Fruit fly (Drosophila melanogaster) whole organism, adult: ENCODE data around the gene SoYb.

Experiments used
- CG11617 ChIP-seq: fragments of 200-800 bp; sonication (Bioruptor generic); optimal IDR thresholded peaks from 2 replicates; lab custom pipeline; 2017; ENCODE audit warnings: mild to moderate bottlenecking, missing biosample characterization, missing genetic modification reagents, missing genetic modification characterization
- CG12768 ChIP-seq: fragments of 200-800 bp; sonication (Bioruptor generic); optimal IDR thresholded peaks from 2 replicates; lab custom pipeline; 2017; ENCODE audit warnings: missing biosample characterization, missing genetic modification characterization, mild to moderate bottlenecking, moderate library complexity, missing genetic modification reagents
- CG14711 ChIP-seq: fragments of 200-800 bp; sonication (Bioruptor generic); optimal IDR thresholded peaks from 2 replicates; lab custom pipeline; 2018; ENCODE audit warnings: missing biosample characterization, mild to moderate bottlenecking, missing genetic modification characterization, moderate library complexity
- CG1620 ChIP-seq: fragments of 200-800 bp; sonication (Bioruptor generic); optimal IDR thresholded peaks from 2 replicates; lab custom pipeline; 2016; ENCODE audit warnings: missing biosample characterization, missing genetic modification characterization
- CG33017 ChIP-seq: fragments of 200-800 bp; sonication (Bioruptor generic); optimal IDR thresholded peaks from 2 replicates; lab custom pipeline; 2018; ENCODE audit warnings: missing biosample characterization, mild to moderate bottlenecking, missing genetic modification characterization, moderate library complexity
- CG5204 ChIP-seq: fragments of 200-800 bp; sonication (Bioruptor generic); optimal IDR thresholded peaks from 2 replicates; lab custom pipeline; 2016; ENCODE audit warnings: missing biosample characterization, missing genetic modification characterization
- CG7045 ChIP-seq: fragments of 200-800 bp; sonication (Bioruptor generic); optimal IDR thresholded peaks from 2 replicates; lab custom pipeline; 2017; ENCODE audit warnings: missing biosample characterization, mild to moderate bottlenecking, missing genetic modification characterization
- CG7101 ChIP-seq: fragments of 200-800 bp; sonication (Bioruptor generic); optimal IDR thresholded peaks from 2 replicates; lab custom pipeline; 2018; ENCODE audit warnings: missing biosample characterization, mild to moderate bottlenecking, missing genetic modification characterization, moderate library complexity
- Clk ChIP-seq: fragments of 200-800 bp; sonication (Bioruptor generic); optimal IDR thresholded peaks from 2 replicates; lab custom pipeline; 2017; ENCODE audit warnings: missing biosample characterization, missing genetic modification characterization
- Crg-1 ChIP-seq: fragments of 200-800 bp; sonication (Bioruptor generic); optimal IDR thresholded peaks from 2 replicates; lab custom pipeline; 2016; ENCODE audit warnings: missing biosample characterization, missing genetic modification characterization
- Hr96 ChIP-seq: fragments of 200-800 bp; sonication (Bioruptor generic); optimal IDR thresholded peaks from 2 replicates; lab custom pipeline; 2016; ENCODE audit warnings: missing biosample characterization, missing genetic modification characterization
- Mnt ChIP-seq: fragments of 200-800 bp; sonication (Bioruptor generic); optimal IDR thresholded peaks from 2 replicates; lab custom pipeline; 2016; ENCODE audit warnings: missing biosample characterization, mild to moderate bottlenecking, missing genetic modification characterization
- bab1 ChIP-seq: fragments of 200-800 bp; sonication (Bioruptor generic); optimal IDR thresholded peaks from 3 replicates; lab custom pipeline; 2019; ENCODE audit warnings: missing biosample characterization, mild to moderate bottlenecking, missing genetic modification characterization, moderate library complexity
- cic ChIP-seq: fragments of 200-800 bp; sonication (Bioruptor generic); optimal IDR thresholded peaks from 2 replicates; lab custom pipeline; 2017; ENCODE audit warnings: missing biosample characterization, mild to moderate bottlenecking, missing genetic modification characterization, moderate library complexity
- cnc ChIP-seq, 2 experiments: fragments of >200 bp; optimal IDR thresholded peaks; 2 replicates each; lab custom pipeline; 2017
- kay ChIP-seq: fragments of 200-800 bp; sonication (Bioruptor generic); peaks from one replicate; lab custom pipeline; 2016; ENCODE audit warnings: missing biosample characterization, missing genetic modification characterization, borderline replicate concordance
- ovo ChIP-seq: fragments of 200-800 bp; sonication (Bioruptor generic); optimal IDR thresholded peaks from 2 replicates; lab custom pipeline; 2016; ENCODE audit warnings: missing biosample characterization, missing genetic modification characterization
- pad ChIP-seq: fragments of 200-800 bp; sonication (Bioruptor generic); optimal IDR thresholded peaks from 3 replicates; lab custom pipeline; 2017; ENCODE audit warnings: missing biosample characterization, missing genetic modification characterization, mild to moderate bottlenecking, moderate library complexity, missing genetic modification reagents
- tj ChIP-seq: fragments of 200-800 bp; sonication (Bioruptor generic); optimal IDR thresholded peaks from 3 replicates; lab custom pipeline; 2017; ENCODE audit warnings: missing biosample characterization, mild to moderate bottlenecking, missing genetic modification characterization, moderate library complexity
- toe ChIP-seq: fragments of 200-800 bp; sonication (Bioruptor generic); optimal IDR thresholded peaks from 2 replicates; lab custom pipeline; 2016; ENCODE audit warnings: missing biosample characterization, missing genetic modification characterization

The SoYb gene

DNA sequence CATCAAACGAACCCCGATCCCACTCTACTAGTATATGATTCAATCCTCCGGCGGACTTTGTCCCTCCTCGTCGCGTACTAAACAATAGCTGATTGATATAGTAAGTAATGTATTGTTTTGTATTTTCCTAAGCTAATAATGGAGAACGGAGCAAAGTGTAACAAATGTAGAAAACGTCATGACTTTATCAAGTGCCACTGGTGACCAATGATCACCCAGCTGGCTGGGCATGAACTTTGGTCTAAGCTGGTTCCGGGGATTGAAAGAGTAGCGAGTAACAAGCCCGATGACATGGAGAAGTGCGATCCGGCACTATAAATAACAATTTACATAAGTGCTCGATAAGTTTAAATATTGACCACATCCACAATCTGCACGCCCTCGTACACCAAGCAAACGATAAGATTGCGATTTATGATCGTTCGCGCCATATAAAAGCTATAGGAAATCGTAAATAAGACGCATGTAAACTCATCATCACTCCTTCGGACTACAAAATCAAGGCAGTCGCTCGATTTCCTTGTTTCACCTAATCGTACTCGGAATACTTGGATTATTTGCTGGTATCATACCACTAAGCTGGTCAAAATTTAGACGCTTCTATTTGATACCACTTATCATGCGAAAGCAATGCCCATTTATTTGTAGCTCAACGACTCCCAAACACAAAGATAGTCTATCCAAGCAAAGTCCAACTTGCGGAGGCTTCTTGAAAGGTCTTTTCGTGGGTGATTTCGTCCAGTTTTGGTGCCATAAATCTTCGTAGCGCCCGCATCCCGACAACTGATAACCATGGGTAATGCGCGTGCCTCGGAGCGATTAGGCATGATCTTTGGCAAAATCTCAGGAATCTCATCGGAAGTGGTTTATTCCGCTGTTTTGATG, 53.1 kb downstream of the SoYb start:
- TF ChIP-seq cic (GFP tag; lab: Kevin White, UChicago) (peak; percentile 19), ovo (GFP tag; lab: Kevin White, UChicago) (no peak), Clk (GFP tag; lab: Kevin White, UChicago) (no peak), CG7045 (GFP tag; lab: Kevin White, UChicago) (peak; percentile 0), CG5204 (no peak), bab1 (no peak), CG33017 (no peak), kay (GFP tag; lab: Kevin White, UChicago) (no peak), Mnt (GFP tag; lab: Kevin White, UChicago) (no peak), CG7101 (tag; lab: Kevin White, UChicago) (no peak), CG12768 (peak; percentile 72), Crg-1 (GFP tag; lab: Kevin White, UChicago) (no peak), tj (GFP tag; lab: Kevin White, UChicago) (no peak), CG11617 (GFP tag; lab: Kevin White, UChicago) (no peak), CG14711 (no peak), toe (GFP tag; lab: Kevin White, UChicago) (no peak)

DNA sequence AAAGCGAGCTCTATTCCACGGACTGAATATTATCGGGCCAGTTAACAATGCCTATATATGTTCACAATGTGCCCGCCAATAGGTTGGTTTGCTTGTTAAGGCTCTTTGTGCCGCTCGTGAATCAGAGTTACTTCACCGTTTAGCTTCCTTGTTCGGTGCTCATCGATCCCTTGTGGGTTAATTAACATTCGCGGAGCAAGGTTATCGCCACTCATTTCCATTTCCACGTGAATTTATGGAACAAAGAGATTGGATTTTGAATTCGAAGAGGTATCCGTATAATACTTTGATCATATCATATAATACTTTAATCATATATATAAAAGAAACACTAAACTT, 54.0 kb downstream of the SoYb start:
- TF ChIP-seq CG7101 (tag; lab: Kevin White, UChicago) (no peak), CG11617 (GFP tag; lab: Kevin White, UChicago) (no peak), ovo (GFP tag; lab: Kevin White, UChicago) (no peak), Clk (GFP tag; lab: Kevin White, UChicago) (no peak)

DNA sequence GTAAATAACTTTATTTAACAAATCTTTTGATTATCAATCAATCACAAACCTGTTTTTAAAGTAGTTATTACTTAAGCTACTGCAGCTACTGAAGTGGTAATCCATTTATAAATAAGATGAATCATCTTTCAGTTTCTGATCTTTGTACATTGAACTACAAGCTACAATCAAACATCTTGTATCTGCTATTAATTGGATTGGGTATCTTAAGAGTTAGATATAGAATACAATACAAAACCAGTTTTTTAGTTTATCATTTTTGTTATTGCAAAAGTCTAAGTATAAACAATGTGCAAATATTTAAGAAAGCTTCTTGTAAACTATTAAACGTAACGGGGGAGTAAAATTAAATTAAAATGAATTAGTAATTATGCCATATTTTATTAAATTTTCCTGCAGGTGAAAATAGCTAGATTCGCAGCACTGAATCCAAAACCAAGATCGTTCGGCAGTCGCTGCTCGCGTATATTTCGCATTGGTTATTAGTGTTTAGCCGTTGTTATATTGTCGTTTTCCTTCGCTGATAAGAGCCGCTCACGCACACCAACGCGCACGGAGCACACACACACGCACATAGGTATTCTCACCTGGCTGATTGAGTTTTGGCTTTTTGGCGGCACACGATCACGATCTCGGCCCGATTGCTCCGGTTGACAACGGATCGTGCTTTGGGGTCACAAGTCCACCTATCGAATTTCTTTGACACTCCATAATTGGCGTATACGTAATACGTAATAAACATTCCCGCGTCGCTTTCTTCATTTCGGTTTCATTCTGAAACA, 54.6 kb downstream of the SoYb start:
- TF ChIP-seq cic (GFP tag; lab: Kevin White, UChicago) (peak; percentile 47), CG5204 (no peak), CG12768 (peak; percentile 68)

DNA sequence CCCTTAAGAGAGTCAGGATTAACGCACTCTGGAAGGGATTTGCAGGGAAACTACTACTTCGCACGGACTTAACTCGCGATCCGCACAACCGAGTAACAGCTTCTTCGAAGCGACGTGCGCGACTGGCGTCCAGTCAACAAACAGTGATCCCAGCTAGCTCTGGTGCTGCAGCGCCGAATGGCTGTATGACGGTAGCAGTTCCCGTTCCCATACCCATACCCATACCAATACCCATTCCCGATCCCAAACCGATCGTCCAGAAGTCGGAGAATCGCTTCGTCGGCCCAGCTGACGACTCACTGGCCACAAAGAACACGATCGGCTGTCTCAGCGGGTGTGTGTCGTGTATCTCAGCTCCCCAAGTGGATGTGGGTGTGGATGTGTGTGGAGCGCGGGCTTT, 55.3 kb downstream of the SoYb start, which contains the start of gene CG5853:
TSS of gene CG5853 (minus strand) at position 384 of the 400 bp plus-strand sequence.
- TF ChIP-seq CG11617 (GFP tag; lab: Kevin White, UChicago): no peak
- peak; percentile 25 for TF ChIP-seq tj (GFP tag; lab: Kevin White, UChicago)
- no peak for TF ChIP-seq cnc (optimal IDR thresholded peaks at IDR 0.05; lab: Kevin White, UChicago)
- TF ChIP-seq toe (GFP tag; lab: Kevin White, UChicago): peak; percentile 18
- TF ChIP-seq Mnt (GFP tag; lab: Kevin White, UChicago): peak; percentile 79
- no peak for TF ChIP-seq CG5204
- peak; percentile 27 for TF ChIP-seq CG33017
- peak; percentile 62 for TF ChIP-seq bab1
- TF ChIP-seq CG1620: no peak
- peak; percentile 11 for TF ChIP-seq CG14711
- TF ChIP-seq Crg-1 (GFP tag; lab: Kevin White, UChicago): no peak
- no peak for TF ChIP-seq CG7045 (GFP tag; lab: Kevin White, UChicago)
- TF ChIP-seq Clk (GFP tag; lab: Kevin White, UChicago): peak; percentile 25
- TF ChIP-seq CG7101 (tag; lab: Kevin White, UChicago): peak; percentile 26
- peak; percentile 78 for TF ChIP-seq CG12768
- peak; percentile 79 for TF ChIP-seq cic (GFP tag; lab: Kevin White, UChicago)
- TF ChIP-seq kay (GFP tag; lab: Kevin White, UChicago): no peak
- peak; percentile 33 for TF ChIP-seq pad
- TF ChIP-seq ovo (GFP tag; lab: Kevin White, UChicago): peak; percentile 37
- peak; percentile 46 for TF ChIP-seq Hr96 (GFP tag; lab: Kevin White, UChicago)
